Worm (Caenorhabditis elegans): ENCODE results near the gene txt-18.

The txt-18 gene

ce11 chrII:6370110-6370509 is 26.2 kb downstream of the txt-18 start (continued):
- peak; percentile 66 for TF ChIP-seq ceh-100 (GFP tag; IDR thresholded peaks at IDR 0.05)
- TF ChIP-seq let-607 (tag; optimal IDR thresholded peaks at IDR 0.05) = no peak
- no peak for TF ChIP-seq F37B4.10 (GFP tag; IDR thresholded peaks at IDR 0.05)
- TF ChIP-seq Y67H2A.10 (GFP tag; conservative IDR thresholded peaks at IDR 0.05) = peak; percentile 57; the same call in 1 of the 2 replicates
- no peak for TF ChIP-seq hmg-20 (GFP tag; IDR thresholded peaks at IDR 0.05)
- no peak for TF ChIP-seq F57C9.4 (tag; optimal IDR thresholded peaks at IDR 0.05)
- TF ChIP-seq B0261.1 (tag; optimal IDR thresholded peaks at IDR 0.05) = no peak
- peak; percentile 89 for TF ChIP-seq F49E8.2 (tag; optimal IDR thresholded peaks at IDR 0.05; ENCODE audit: insufficient read depth)
- TF ChIP-seq Y95B8A.8 (GFP tag; IDR thresholded peaks at IDR 0.05) = peak; percentile 68; the same call in 1 of the 2 replicates
- peak; percentile 26 for TF ChIP-seq snpc-1.1 (tag; optimal IDR thresholded peaks at IDR 0.05; ENCODE audit: insufficient read depth)
- TF ChIP-seq nhr-27 (tag; optimal IDR thresholded peaks at IDR 0.05) = no peak
- TF ChIP-seq ccch-3 (GFP tag; optimal IDR thresholded peaks at IDR 0.05) = no peak
- peak; percentile 89 for TF ChIP-seq zfh-2 (GFP tag; conservative IDR thresholded peaks at IDR 0.05)
- no peak for TF ChIP-seq F39B2.1 (GFP tag; IDR thresholded peaks at IDR 0.05)
- peak; percentile 73 for TF ChIP-seq F33H1.4 (GFP tag; IDR thresholded peaks at IDR 0.05)
- 0 out of 2 replicates have a peak, but pooled peaks have one; percentile 6 for TF ChIP-seq ztf-28 (GFP tag; IDR thresholded peaks at IDR 0.05)
- peak; percentile 95 for TF ChIP-seq F23B12.7 (tag; optimal IDR thresholded peaks at IDR 0.05; ENCODE audit: insufficient read depth)
- peak; percentile 79 for TF ChIP-seq nhr-80 (tag; optimal IDR thresholded peaks at IDR 0.05)
- TF ChIP-seq ceh-79 (tag; optimal IDR thresholded peaks at IDR 0.05) = no peak
- no peak for TF ChIP-seq mes-4 (tag; optimal IDR thresholded peaks at IDR 0.05)
- TF ChIP-seq attf-5 (GFP tag; optimal IDR thresholded peaks at IDR 0.05) = peak; percentile 95
- TF ChIP-seq xnd-1 (tag; optimal IDR thresholded peaks at IDR 0.05) = peak; percentile 18
- no peak for TF ChIP-seq sea-2 (GFP tag; IDR thresholded peaks at IDR 0.05)
- TF ChIP-seq egl-44 (GFP tag; IDR thresholded peaks at IDR 0.05) = peak; percentile 49; the same call in 1 of the 2 replicates
- TF ChIP-seq egrh-3 (GFP tag; IDR thresholded peaks at IDR 0.05) = peak; percentile 41; the same call in 1 of the 2 replicates
- no peak for TF ChIP-seq unc-62 (GFP tag; optimal IDR thresholded peaks at IDR 0.05)
- TF ChIP-seq rcor-1 (GFP tag; IDR thresholded peaks at IDR 0.05) = peak; percentile 64; the same call in 1 of the 2 replicates
- peak; percentile 57 for TF ChIP-seq efl-1 (GFP tag; optimal IDR thresholded peaks at IDR 0.05)
- peak; percentile 63 for TF ChIP-seq chd-7 (tag; optimal IDR thresholded peaks at IDR 0.05)
- no peak for TF ChIP-seq ztf-22 (GFP tag; optimal IDR thresholded peaks at IDR 0.05)
- TF ChIP-seq ztf-18 (tag; optimal IDR thresholded peaks at IDR 0.05) = peak; percentile 75
- TF ChIP-seq ceh-58 (GFP tag; IDR thresholded peaks at IDR 0.05) = no peak
- no peak for TF ChIP-seq aptf-2 (GFP tag; conservative IDR thresholded peaks at IDR 0.05)
- no peak for TF ChIP-seq mxl-1 (tag; optimal IDR thresholded peaks at IDR 0.05)
- no peak for TF ChIP-seq ceh-40 (GFP tag; IDR thresholded peaks at IDR 0.05)
- peak; percentile 68 for TF ChIP-seq tbp1 (GFP tag; optimal IDR thresholded peaks at IDR 0.05)
- no peak for TF ChIP-seq nhr-120 (GFP tag; IDR thresholded peaks at IDR 0.05)
- TF ChIP-seq lin-26 (GFP tag; IDR thresholded peaks at IDR 0.05) = no peak
- TF ChIP-seq ZK185.1 (tag; optimal IDR thresholded peaks at IDR 0.05; ENCODE audit: poor library complexity, severe bottlenecking) = peak; percentile 74
- TF ChIP-seq C06A6.2 (GFP tag; conservative IDR thresholded peaks at IDR 0.05) = 0 out of 2 replicates have a peak, but pooled peaks have one; percentile 18
- TF ChIP-seq K12H6.12 (tag; optimal IDR thresholded peaks at IDR 0.05) = peak; percentile 68
- TF ChIP-seq F10E7.11 (tag; optimal IDR thresholded peaks at IDR 0.05) = no peak
- TF ChIP-seq ceh-91 (GFP tag; IDR thresholded peaks at IDR 0.05) = peak; percentile 48; the same call in 1 of the 2 replicates
- TF ChIP-seq somi-1 (GFP tag; optimal IDR thresholded peaks at IDR 0.05) = peak; percentile 67
- no peak for TF ChIP-seq repo-1 (tag; optimal IDR thresholded peaks at IDR 0.05)
- TF ChIP-seq unc-130 (GFP tag; optimal IDR thresholded peaks at IDR 0.05) = peak; percentile 15
- TF ChIP-seq hlh-12 (tag; optimal IDR thresholded peaks at IDR 0.05) = no peak
- TF ChIP-seq snpc-4 (GFP tag; optimal IDR thresholded peaks at IDR 0.05) = no peak
- TF ChIP-seq snpc-4 (tag; optimal IDR thresholded peaks at IDR 0.05) = peak; percentile 31 to 63 (median 53)
